Worm (Caenorhabditis elegans): ENCODE data around the gene nhr-13.

- TF ChIP-seq ztf-29 (GFP tag; IDR thresholded peaks at IDR 0.05) (no peak), tab-1 (GFP tag; IDR thresholded peaks at IDR 0.05) (no peak), cog-1 (tag; optimal IDR thresholded peaks at IDR 0.05) (no peak), T22C8.4 (GFP tag; IDR thresholded peaks at IDR 0.05) (no peak), klf-2 (GFP tag; conservative IDR thresholded peaks at IDR 0.05) (no peak), med-1 (GFP tag; optimal IDR thresholded peaks at IDR 0.05; ENCODE audit: insufficient read depth) (no peak), ref-1 (GFP tag; conservative IDR thresholded peaks at IDR 0.05) (no peak)
Observed at ce11 chrV:2221764-2222163, 29.5 kb downstream of the nhr-13 start, which contains the start of gene nhr-128.

All from whole organism, midembryonic.